Worm (Caenorhabditis elegans) whole organism, L4 larva: ENCODE measurements around the gene evl-18.

ENCODE experiments used
- D1046.2 ChIP-seq: fragments of 200-800 bp; sonication (Bioruptor generic); IDR thresholded peaks from 2 replicates; pipeline ENCODE4 v1.3.6; 2022; ENCODE audit warnings: missing genetic modification characterization, missing compliant biosample characterization
- F26F4.8 ChIP-seq: fragments of 200-800 bp; sonication (Bioruptor generic); conservative IDR thresholded peaks from 2 replicates; pipeline ENCODE4 v1.3.6; 2022; ENCODE audit warnings: missing genetic modification characterization, missing compliant biosample characterization
- F44E2.7 ChIP-seq: fragments of 200-800 bp; sonication (Bioruptor generic); IDR thresholded peaks from 2 replicates; pipeline ENCODE4 v2.1.2; 2022; ENCODE audit warnings: missing genetic modification characterization, missing compliant biosample characterization
- R02D3.7 ChIP-seq: fragments of 150-350 bp; sonication (generic microtip); optimal IDR thresholded peaks from 3 replicates; lab custom pipeline; 2014; ENCODE audit warnings: missing biosample characterization, missing genetic modification characterization
- T26A8.4 ChIP-seq: fragments of 200-800 bp; sonication (Bioruptor generic); IDR thresholded peaks from 2 replicates; pipeline ENCODE4 v1.3.6; 2022; ENCODE audit warnings: missing genetic modification characterization, missing compliant biosample characterization
- Y105C5A.15 ChIP-seq: fragments of 200-800 bp; sonication (Bioruptor generic); IDR thresholded peaks from 2 replicates; pipeline ENCODE4 v1.3.6; 2022; ENCODE audit warnings: missing genetic modification characterization, missing compliant biosample characterization
- Y5F2A.4 ChIP-seq: fragments of 200-800 bp; sonication (Bioruptor generic); optimal IDR thresholded peaks from 2 replicates; lab custom pipeline; 2018; ENCODE audit warnings: mild to moderate bottlenecking, missing genetic modification characterization, missing compliant biosample characterization
- ZK337.2 ChIP-seq: fragments of 200-800 bp; sonication (Bioruptor generic); IDR thresholded peaks from 2 replicates; pipeline ENCODE4 v1.3.6; 2022; ENCODE audit warnings: missing genetic modification reagents, missing genetic modification characterization, missing compliant biosample characterization
- aly-2 ChIP-seq: sonication (generic microtip); optimal IDR thresholded peaks from 2 replicates; lab custom pipeline; 2018; ENCODE audit warnings: missing biosample characterization, missing genetic modification characterization
- ceh-20 ChIP-seq: fragments of 200-800 bp; sonication (Bioruptor generic); IDR thresholded peaks from 2 replicates; pipeline ENCODE4 v1.3.6; 2022; ENCODE audit warnings: missing genetic modification reagents, missing genetic modification characterization, missing compliant biosample characterization
- ceh-28 ChIP-seq: fragments of 150-350 bp; optimal IDR thresholded peaks from 2 replicates; lab custom pipeline; 2014; ENCODE audit warnings: missing biosample characterization, missing genetic modification reagents, missing genetic modification characterization
- ceh-62 ChIP-seq: sonication (generic microtip); optimal IDR thresholded peaks from 2 replicates; lab custom pipeline; 2017; ENCODE audit warnings: missing biosample characterization, missing genetic modification characterization
- ceh-82 ChIP-seq: sonication (generic microtip); optimal IDR thresholded peaks from 2 replicates; lab custom pipeline; 2017; ENCODE audit warnings: missing biosample characterization, missing genetic modification characterization
- ces-1 ChIP-seq: fragments of 150-350 bp; sonication (generic microtip); optimal IDR thresholded peaks from 4 replicates; lab custom pipeline; 2014; ENCODE audit warnings: missing biosample characterization, missing genetic modification reagents, missing genetic modification characterization
- ctbp-1 ChIP-seq: fragments of 200-800 bp; sonication (Bioruptor generic); IDR thresholded peaks from 2 replicates; pipeline ENCODE4 v1.3.6; 2022; ENCODE audit warnings: missing genetic modification reagents, missing genetic modification characterization, missing compliant biosample characterization
- daf-16 ChIP-seq, 3 experiments: sonication (generic microtip); optimal IDR thresholded peaks; 2 replicates each; lab custom pipeline; 2016 to 2017; ENCODE audit warnings: missing genetic modification characterization in 3 of 3, missing genetic modification reagents in 3 of 3, mild to moderate bottlenecking in 2 of 3, missing compliant biosample characterization in 2 of 3, missing biosample characterization in 1 of 3, moderate library complexity in 1 of 3
- daf-19 ChIP-seq: fragments of 200-800 bp; sonication (Bioruptor generic); conservative IDR thresholded peaks from 2 replicates; pipeline ENCODE4 v1.3.6; 2022; ENCODE audit warnings: missing genetic modification characterization, missing compliant biosample characterization
- dmd-8 ChIP-seq: fragments of 200-800 bp; sonication (Bioruptor generic); IDR thresholded peaks from 2 replicates; pipeline ENCODE4 v1.3.6; 2022; ENCODE audit warnings: missing genetic modification characterization, missing compliant biosample characterization
- duxl-1 ChIP-seq: sonication (generic microtip); optimal IDR thresholded peaks from 2 replicates; lab custom pipeline; 2016; ENCODE audit warnings: mild to moderate bottlenecking, missing genetic modification characterization, moderate library complexity, missing compliant biosample characterization; ENCODE audit not compliant: poor library complexity
- egl-43 ChIP-seq: fragments of 200-800 bp; sonication (Bioruptor generic); IDR thresholded peaks from 2 replicates; pipeline ENCODE4 v1.3.6; 2022; ENCODE audit warnings: missing genetic modification reagents, missing genetic modification characterization, missing compliant biosample characterization
- fkh-10 ChIP-seq: fragments of 150-350 bp; optimal IDR thresholded peaks from 2 replicates; lab custom pipeline; 2014; ENCODE audit warnings: missing biosample characterization, missing genetic modification reagents, missing genetic modification characterization
- fos-1 ChIP-seq: fragments of 150-350 bp; optimal IDR thresholded peaks from 2 replicates; lab custom pipeline; 2014; ENCODE audit warnings: missing biosample characterization, missing genetic modification characterization
- hlh-11 ChIP-seq: fragments of 200-800 bp; sonication (Bioruptor generic); optimal IDR thresholded peaks from 2 replicates; lab custom pipeline; 2018; ENCODE audit warnings: mild to moderate bottlenecking, missing genetic modification characterization, missing compliant biosample characterization
- lin-1 ChIP-seq: fragments of 200-800 bp; sonication (Bioruptor generic); IDR thresholded peaks from 2 replicates; pipeline ENCODE4 v1.3.6; 2022; ENCODE audit warnings: missing genetic modification reagents, missing genetic modification characterization, missing compliant biosample characterization
- lin-15B ChIP-seq: fragments of 150-350 bp; sonication (generic microtip); optimal IDR thresholded peaks from 3 replicates; lab custom pipeline; 2014; ENCODE audit warnings: missing biosample characterization, missing genetic modification characterization
- lin-38 ChIP-seq: fragments of 200-800 bp; sonication (Bioruptor generic); IDR thresholded peaks from 2 replicates; pipeline ENCODE4 v1.3.6; 2022; ENCODE audit warnings: missing genetic modification reagents, missing genetic modification characterization, missing compliant biosample characterization
- lsy-2 ChIP-seq, 2 experiments: fragments of 150-350 bp in 1 of 2; sonication (generic microtip) in 1 of 2; optimal IDR thresholded peaks; 2 replicates each; lab custom pipeline; 2014 to 2017; ENCODE audit warnings: missing biosample characterization in 2 of 2, missing genetic modification characterization in 2 of 2
- madf-5 ChIP-seq, 2 experiments: fragments of 200-800 bp; sonication (Bioruptor generic); IDR thresholded peaks; 2 replicates each; pipeline ENCODE4 v1.3.6; 2022; ENCODE audit warnings: missing compliant biosample characterization in 2 of 2, missing genetic modification characterization in 2 of 2
- mdl-1 ChIP-seq, 2 experiments: fragments of 150-350 bp in 1 of 2; sonication (generic microtip) in 1 of 2; optimal IDR thresholded peaks; 2 replicates each; lab custom pipeline; 2014 to 2017; ENCODE audit warnings: missing biosample characterization in 2 of 2, missing genetic modification characterization in 2 of 2
- mep-1 ChIP-seq: fragments of 150-350 bp; sonication (generic microtip); optimal IDR thresholded peaks from 3 replicates; lab custom pipeline; 2014; ENCODE audit warnings: missing biosample characterization, missing genetic modification characterization
- nhr-10 ChIP-seq: fragments of 150-350 bp; optimal IDR thresholded peaks from 2 replicates; lab custom pipeline; 2014; ENCODE audit warnings: missing biosample characterization, missing genetic modification characterization
- nhr-102 ChIP-seq: sonication (generic microtip); optimal IDR thresholded peaks from 2 replicates; lab custom pipeline; 2016; ENCODE audit warnings: mild to moderate bottlenecking, missing genetic modification characterization, moderate library complexity, missing compliant biosample characterization
- nhr-11 ChIP-seq: fragments of 150-350 bp; optimal IDR thresholded peaks from 2 replicates; lab custom pipeline; 2014; ENCODE audit warnings: missing biosample characterization, missing genetic modification characterization
- nhr-237 ChIP-seq: sonication (generic microtip); optimal IDR thresholded peaks from 2 replicates; lab custom pipeline; 2017; ENCODE audit warnings: missing biosample characterization, missing genetic modification characterization
- nhr-76 ChIP-seq: fragments of 150-350 bp; optimal IDR thresholded peaks from 2 replicates; lab custom pipeline; 2014; ENCODE audit warnings: missing biosample characterization, missing genetic modification characterization
- nhr-77 ChIP-seq: fragments of 150-350 bp; optimal IDR thresholded peaks from 2 replicates; lab custom pipeline; 2014; ENCODE audit warnings: missing biosample characterization, missing genetic modification characterization
- php-3 ChIP-seq: fragments of 200-800 bp; sonication (Bioruptor generic); IDR thresholded peaks from 2 replicates; pipeline ENCODE4 v1.3.6; 2022; ENCODE audit warnings: missing genetic modification reagents, missing genetic modification characterization, missing compliant biosample characterization
- pqm-1 ChIP-seq: sonication (generic microtip); optimal IDR thresholded peaks from 2 replicates; lab custom pipeline; 2017; ENCODE audit warnings: missing biosample characterization, missing genetic modification characterization
- rbr-2 ChIP-seq: sonication (generic microtip); optimal IDR thresholded peaks from 2 replicates; lab custom pipeline; 2016; ENCODE audit warnings: missing genotype, missing genetic modification characterization, missing compliant biosample characterization
- set-16 ChIP-seq: fragments of 200-800 bp; sonication (Bioruptor generic); IDR thresholded peaks from 2 replicates; pipeline ENCODE4 v1.3.6; 2022; ENCODE audit warnings: missing genetic modification reagents, missing genetic modification characterization, missing compliant biosample characterization
- snpc-4 ChIP-seq: fragments of 150-350 bp; optimal IDR thresholded peaks from 2 replicates; lab custom pipeline; 2014; ENCODE audit warnings: missing biosample characterization, missing genetic modification characterization
- tra-1 ChIP-seq: fragments of 200-800 bp; sonication (Bioruptor generic); IDR thresholded peaks from 2 replicates; pipeline ENCODE4 v1.3.6; 2022; ENCODE audit warnings: missing genetic modification reagents, missing genetic modification characterization, missing compliant biosample characterization
- unc-39 ChIP-seq: sonication (generic microtip); optimal IDR thresholded peaks from 2 replicates; lab custom pipeline; 2017; ENCODE audit warnings: missing biosample characterization, missing genetic modification characterization
- vab-7 ChIP-seq: fragments of 200-800 bp; sonication (Bioruptor generic); IDR thresholded peaks from 2 replicates; pipeline ENCODE4 v1.3.6; 2022; ENCODE audit warnings: missing genetic modification reagents, missing genetic modification characterization, missing compliant biosample characterization
- zip-11 ChIP-seq: fragments of 200-800 bp; sonication (Bioruptor generic); IDR thresholded peaks from 2 replicates; pipeline ENCODE4 v1.3.6; 2022; ENCODE audit warnings: missing genetic modification characterization, missing compliant biosample characterization

evl-18 gene

ce11 chrIII:3716073-3716659, 18.7 kb downstream of the evl-18 start:
- TF ChIP-seq R02D3.7 (peak; percentile 45), lin-38 (GFP tag; lab: Robert Waterston, UW) (peak; percentile 63), daf-19 (GFP tag; lab: Robert Waterston, UW) (no peak)

ce11 chrIII:3713163-3713562, 21.7 kb downstream of the evl-18 start, which contains the start of gene nrde-1:
TSS of gene nrde-1 (plus strand) at chrIII:3713463.
- no peak for TF ChIP-seq ceh-62
- no peak for TF ChIP-seq lin-15B (tag; lab: Kevin White, UChicago)
- TF ChIP-seq R02D3.7, result no peak
- no peak for TF ChIP-seq T26A8.4
- TF ChIP-seq daf-16 (GFP tag; optimal IDR thresholded peaks at IDR 0.05; lab: Kevin White, UChicago), result no peak
- no peak for TF ChIP-seq daf-16 (tag; optimal IDR thresholded peaks at IDR 0.05; lab: Kevin White, UChicago)
- TF ChIP-seq ces-1 (GFP tag; lab: Kevin White, UChicago), result no peak
- no peak for TF ChIP-seq madf-5 (GFP tag; IDR thresholded peaks at IDR 0.05; lab: Robert Waterston, UW)
- TF ChIP-seq aly-2 (tag; lab: Kevin White, UChicago), result no peak
- no peak for TF ChIP-seq lin-1 (GFP tag; lab: Robert Waterston, UW)
- TF ChIP-seq unc-39 (tag; lab: Kevin White, UChicago), result no peak
- no peak for TF ChIP-seq snpc-4
- TF ChIP-seq nhr-102 (tag; lab: Kevin White, UChicago), result no peak
- no peak for TF ChIP-seq fos-1 (tag; lab: Kevin White, UChicago)
- no peak for TF ChIP-seq nhr-10 (tag; lab: Kevin White, UChicago)
- TF ChIP-seq nhr-237 (tag; lab: Kevin White, UChicago), result no peak
- no peak for TF ChIP-seq ceh-28 (tag; lab: Kevin White, UChicago)
- TF ChIP-seq ctbp-1, result no peak
- TF ChIP-seq D1046.2 (GFP tag; lab: Robert Waterston, UW), result no peak
- no peak for TF ChIP-seq fkh-10 (GFP tag; lab: Kevin White, UChicago)
- no peak for TF ChIP-seq nhr-76

DNA sequence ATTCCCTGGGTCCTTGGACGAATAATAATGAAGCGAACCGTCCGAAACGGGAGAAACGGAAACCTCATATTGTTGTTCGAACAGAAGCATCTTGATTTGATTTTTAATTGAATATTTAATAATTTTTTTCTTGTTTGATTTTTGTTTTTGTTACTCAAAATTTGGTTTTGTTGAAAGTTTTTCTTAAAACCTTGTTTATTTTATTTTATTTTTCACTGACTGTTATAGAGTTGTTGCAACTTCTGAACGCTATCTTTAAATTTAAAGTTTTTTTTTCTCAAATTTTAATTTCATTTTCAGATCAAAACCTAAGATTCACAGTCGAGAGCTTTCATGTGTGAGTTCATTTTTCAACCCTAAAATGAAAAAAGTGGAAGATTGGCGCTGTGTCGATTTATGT, 25.8 kb downstream of the evl-18 start, which contains the start of gene alkb-8:
Gene alkb-8 (plus strand): TSS at position 301 of the 400 bp plus-strand sequence.
- TF ChIP-seq unc-39 (tag; lab: Kevin White, UChicago) (no peak), mep-1 (tag; lab: Kevin White, UChicago) (no peak), ceh-82 (tag; lab: Kevin White, UChicago) (no peak), php-3 (no peak)

ce11 chrIII:3706586-3706985, 28.3 kb downstream of the evl-18 start, which contains the start of gene dph-1:
TSS of gene dph-1 (plus strand) at chrIII:3706886.
- TF ChIP-seq F26F4.8 (GFP tag; lab: Robert Waterston, UW) (no peak), tra-1 (GFP tag; lab: Robert Waterston, UW) (no peak), ZK337.2 (no peak), pqm-1 (tag; lab: Kevin White, UChicago) (no peak), Y105C5A.15 (GFP tag; lab: Robert Waterston, UW) (no peak), ces-1 (GFP tag; lab: Kevin White, UChicago) (no peak), vab-7 (GFP tag; lab: Robert Waterston, UW) (no peak), egl-43 (GFP tag; lab: Robert Waterston, UW) (no peak), rbr-2 (no peak)

ce11 chrIII:3704967-3705366, 29.9 kb downstream of the evl-18 start, which contains the start of gene wdr-5.1:
TSS of gene wdr-5.1 (plus strand) at chrIII:3705285.
- TF ChIP-seq pqm-1 (tag; lab: Kevin White, UChicago) (no peak), Y5F2A.4 (GFP tag; lab: Kevin White, UChicago) (no peak), lsy-2 (tag; optimal IDR thresholded peaks at IDR 0.05; lab: Kevin White, UChicago) (peak in 1 of 2 experiments; percentile 80), zip-11 (no peak), F44E2.7 (GFP tag; lab: Robert Waterston, UW) (no peak), duxl-1 (tag; lab: Kevin White, UChicago) (peak; percentile 38), dmd-8 (GFP tag; lab: Robert Waterston, UW) (no peak), fkh-10 (GFP tag; lab: Kevin White, UChicago) (no peak), set-16 (GFP tag; lab: Robert Waterston, UW) (no peak), unc-39 (tag; lab: Kevin White, UChicago) (no peak), lin-38 (GFP tag; lab: Robert Waterston, UW) (peak; percentile 47), hlh-11 (tag; lab: Kevin White, UChicago) (no peak), nhr-77 (tag; lab: Kevin White, UChicago) (no peak), Y105C5A.15 (GFP tag; lab: Robert Waterston, UW) (no peak), ceh-20 (no peak), mdl-1 (tag; optimal IDR thresholded peaks at IDR 0.05; lab: Kevin White, UChicago) (no peak), nhr-102 (tag; lab: Kevin White, UChicago) (no peak), nhr-11 (no peak)
